Fruit fly (Drosophila melanogaster): ENCODE results near the gene mfrn.

The mfrn gene

dm6 chr3R:27988189-27988588 is 40.4 kb upstream of the mfrn start, which contains the start of gene betaTub97EF (continued):
- TF ChIP-seq H2.0 (GFP tag; IDR thresholded peaks at IDR 0.05): peak; percentile 5; the same call in 1 of the 2 replicates
- TF ChIP-seq Neu2 (GFP tag; optimal IDR thresholded peaks at IDR 0.05; ENCODE audit: borderline replicate concordance): no peak
- no peak for TF ChIP-seq bcd (GFP tag; optimal IDR thresholded peaks at IDR 0.05)
- no peak for TF ChIP-seq Antp (GFP tag; optimal IDR thresholded peaks at IDR 0.05)
- peak; percentile 12 for TF ChIP-seq CG3163 (GFP tag; optimal IDR thresholded peaks at IDR 0.05)
- TF ChIP-seq ssp (GFP tag; IDR thresholded peaks at IDR 0.05): no peak
- TF ChIP-seq jigr1 (GFP tag; IDR thresholded peaks at IDR 0.05): no peak
- TF ChIP-seq Trl (optimal IDR thresholded peaks at IDR 0.05): no peak
- TF ChIP-seq Trl (GFP tag; optimal IDR thresholded peaks at IDR 0.05): no peak
- no peak for TF ChIP-seq CG34376 (GFP tag; optimal IDR thresholded peaks at IDR 0.05)
- TF ChIP-seq CG16863 (GFP tag; optimal IDR thresholded peaks at IDR 0.05): no peak
- no peak for TF ChIP-seq CG42726 (GFP tag; IDR thresholded peaks at IDR 0.05; ENCODE audit: partially characterized antibody)
- no peak for TF ChIP-seq NFAT (GFP tag; IDR thresholded peaks at IDR 0.05)
- TF ChIP-seq tap (tag; optimal IDR thresholded peaks at IDR 0.05): no peak
- 0 out of 2 replicates have a peak, but pooled peaks have one; percentile 35 for TF ChIP-seq Bgb (GFP tag; IDR thresholded peaks at IDR 0.05; ENCODE audit: partially characterized antibody)
- no peak for TF ChIP-seq CG12744 (GFP tag; optimal IDR thresholded peaks at IDR 0.05)
- TF ChIP-seq sd (tag; optimal IDR thresholded peaks at IDR 0.05): peak; percentile 54
- TF ChIP-seq ranshi (GFP tag; IDR thresholded peaks at IDR 0.05): no peak
- no peak for TF ChIP-seq Lpt (GFP tag; optimal IDR thresholded peaks at IDR 0.05)
- no peak for TF ChIP-seq Fer2 (tag; optimal IDR thresholded peaks at IDR 0.05)
- TF ChIP-seq pan (optimal IDR thresholded peaks at IDR 0.05): no peak
- peak in 1 of 2 experiments; percentile 24 for TF ChIP-seq pan (GFP tag; optimal IDR thresholded peaks at IDR 0.05 in 1 of 2, IDR thresholded peaks at IDR 0.05 in 1 of 2)
- no peak for TF ChIP-seq unpg (GFP tag; optimal IDR thresholded peaks at IDR 0.05)
- TF ChIP-seq br (optimal IDR thresholded peaks at IDR 0.05): no peak
- TF ChIP-seq CG14441 (GFP tag; IDR thresholded peaks at IDR 0.05): 0 out of 2 replicates have a peak, but pooled peaks have one; percentile 40
- TF ChIP-seq z (GFP tag; IDR thresholded peaks at IDR 0.05): no peak; the same call in 2 of the 3 replicates
- TF ChIP-seq crc (GFP tag; optimal IDR thresholded peaks at IDR 0.05): no peak
- TF ChIP-seq cwo (GFP tag; optimal IDR thresholded peaks at IDR 0.05): no peak
- no peak for TF ChIP-seq HLH3B (GFP tag; IDR thresholded peaks at IDR 0.05)
- TF ChIP-seq CG4707 (GFP tag; optimal IDR thresholded peaks at IDR 0.05): peak; percentile 9
- TF ChIP-seq CG31388 (GFP tag; optimal IDR thresholded peaks at IDR 0.05): no peak
- no peak for TF ChIP-seq CG14050 (GFP tag; IDR thresholded peaks at IDR 0.05)
- no peak for TF ChIP-seq CG4328 (GFP tag; optimal IDR thresholded peaks at IDR 0.05)
- TF ChIP-seq ap (GFP tag; IDR thresholded peaks at IDR 0.05): no peak
- no peak for TF ChIP-seq tio (GFP tag; optimal IDR thresholded peaks at IDR 0.05)
- TF ChIP-seq CG15601 (tag; optimal IDR thresholded peaks at IDR 0.05): no peak
- no peak for TF ChIP-seq schlank (tag; optimal IDR thresholded peaks at IDR 0.05)
- TF ChIP-seq NfI (GFP tag; optimal IDR thresholded peaks at IDR 0.05): no peak
- no peak for TF ChIP-seq cato (GFP tag; optimal IDR thresholded peaks at IDR 0.05; ENCODE audit: borderline replicate concordance)
- no peak for TF ChIP-seq cad (GFP tag; optimal IDR thresholded peaks at IDR 0.05)
- no peak for TF ChIP-seq Dad (GFP tag; optimal IDR thresholded peaks at IDR 0.05)
- peak; percentile 81 for TF ChIP-seq Jarid2 (GFP tag; optimal IDR thresholded peaks at IDR 0.05)
- TF ChIP-seq CG2678 (tag; optimal IDR thresholded peaks at IDR 0.05): no peak
- no peak for TF ChIP-seq CG6854 (GFP tag; optimal IDR thresholded peaks at IDR 0.05)
- no peak for TF ChIP-seq odd (GFP tag; optimal IDR thresholded peaks at IDR 0.05)
- TF ChIP-seq CG8765 (GFP tag; IDR thresholded peaks at IDR 0.05): no peak
- no peak for TF ChIP-seq CG14014 (GFP tag; IDR thresholded peaks at IDR 0.05)
- TF ChIP-seq Rfx (GFP tag; IDR thresholded peaks at IDR 0.05): peak; percentile 64
- no peak for TF ChIP-seq h (optimal IDR thresholded peaks at IDR 0.05)
- TF ChIP-seq CG1602 (GFP tag; optimal IDR thresholded peaks at IDR 0.05): no peak
- TF ChIP-seq CG8388 (GFP tag; optimal IDR thresholded peaks at IDR 0.05): no peak
- no peak for TF ChIP-seq klu (GFP tag; IDR thresholded peaks at IDR 0.05)
- no peak for TF ChIP-seq CG16813 (GFP tag; IDR thresholded peaks at IDR 0.05; ENCODE audit: partially characterized antibody)

All from whole organism, embryonic.